Worm (Caenorhabditis elegans): ENCODE results near the gene C49F5.7.

Gene C49F5.7

ce11 chrX:11965163-11965562, 29.4 kb upstream of the C49F5.7 start:
- TF ChIP-seq ceh-32 (tag; optimal IDR thresholded peaks at IDR 0.05; ENCODE audit: poor library complexity) (no peak), hlh-30 (tag; optimal IDR thresholded peaks at IDR 0.05; ENCODE audit: insufficient read depth) (peak; percentile 40), lim-7 (GFP tag; IDR thresholded peaks at IDR 0.05) (no peak), D1046.2 (GFP tag; IDR thresholded peaks at IDR 0.05) (no peak), mdl-1 (tag; optimal IDR thresholded peaks at IDR 0.05) (no peak), skn-1 (tag; optimal IDR thresholded peaks at IDR 0.05) (no peak), nhr-102 (tag; optimal IDR thresholded peaks at IDR 0.05) (no peak)

ce11 chrX:11965663-11966304, 28.8 kb upstream of the C49F5.7 start, which contains the start of gene sams-1:
Gene sams-1 (plus strand): TSS chrX:11965962.
- TF ChIP-seq mxl-3 (GFP tag; optimal IDR thresholded peaks at IDR 0.05) (peak; percentile 58), nhr-48 (tag; optimal IDR thresholded peaks at IDR 0.05) (peak; percentile 4), pqm-1 (tag; optimal IDR thresholded peaks at IDR 0.05) (peak; percentile 14), dmd-6 (GFP tag; IDR thresholded peaks at IDR 0.05) (peak; percentile 56), zip-2 (tag; optimal IDR thresholded peaks at IDR 0.05) (no peak), sdz-12 (GFP tag; optimal IDR thresholded peaks at IDR 0.05) (no peak), aha-1 (tag) (peak; percentile 58), dve-1 (tag; optimal IDR thresholded peaks at IDR 0.05; ENCODE audit: insufficient read depth) (peak; percentile 54), nhr-28 (tag; optimal IDR thresholded peaks at IDR 0.05) (peak; percentile 60), ceh-44 (GFP tag; IDR thresholded peaks at IDR 0.05) (no peak), vab-7 (GFP tag; IDR thresholded peaks at IDR 0.05) (no peak), ceh-32 (tag; optimal IDR thresholded peaks at IDR 0.05; ENCODE audit: poor library complexity) (no peak), hlh-11 (tag; optimal IDR thresholded peaks at IDR 0.05) (peak; percentile 55), php-3 (GFP tag; IDR thresholded peaks at IDR 0.05) (0 out of 2 replicates have a peak, but pooled peaks have one; percentile 18), nhr-102 (tag; optimal IDR thresholded peaks at IDR 0.05) (no peak), ama-1 (optimal IDR thresholded peaks at IDR 0.05) (peak; percentile 85), arid-1 (GFP tag; conservative IDR thresholded peaks at IDR 0.05) (no peak), zfp-3 (GFP tag; conservative IDR thresholded peaks at IDR 0.05) (no peak), Y48G9A.11 (GFP tag; IDR thresholded peaks at IDR 0.05) (no peak), lin-13 (GFP tag; optimal IDR thresholded peaks at IDR 0.05) (no peak), pha-4 (GFP tag; IDR thresholded peaks at IDR 0.05) (no peak), pha-4 (tag; optimal IDR thresholded peaks at IDR 0.05) (no peak)

DNA sequence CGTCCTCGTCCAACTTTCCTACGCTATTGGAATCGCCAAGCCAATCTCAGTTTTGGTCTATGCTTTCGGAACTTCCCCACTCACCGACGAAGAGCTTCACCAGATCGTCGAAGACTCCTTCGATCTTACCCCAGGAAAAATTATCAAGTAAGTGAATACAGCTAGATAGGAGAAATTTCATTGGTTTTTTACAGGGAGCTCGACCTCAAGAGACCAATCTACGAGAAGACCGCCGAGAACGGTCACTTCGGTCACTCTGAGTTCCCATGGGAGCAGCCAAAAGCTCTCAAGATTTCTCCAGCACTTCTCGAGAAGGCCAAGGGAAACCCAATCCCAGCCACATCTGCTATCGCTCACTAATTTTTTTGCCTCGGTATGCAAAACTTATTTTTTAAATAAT, 27.6 kb upstream of the C49F5.7 start:
- TF ChIP-seq spr-1 (tag; optimal IDR thresholded peaks at IDR 0.05) (no peak), dpl-1 (GFP tag; optimal IDR thresholded peaks at IDR 0.05) (no peak), ama-1 (optimal IDR thresholded peaks at IDR 0.05) (peak; percentile 57), ceh-44 (GFP tag; IDR thresholded peaks at IDR 0.05) (no peak), lim-7 (GFP tag; IDR thresholded peaks at IDR 0.05) (no peak), jun-1 (tag; optimal IDR thresholded peaks at IDR 0.05) (no peak), aha-1 (tag) (peak; percentile 96), ceh-20 (GFP tag; IDR thresholded peaks at IDR 0.05) (no peak)

DNA sequence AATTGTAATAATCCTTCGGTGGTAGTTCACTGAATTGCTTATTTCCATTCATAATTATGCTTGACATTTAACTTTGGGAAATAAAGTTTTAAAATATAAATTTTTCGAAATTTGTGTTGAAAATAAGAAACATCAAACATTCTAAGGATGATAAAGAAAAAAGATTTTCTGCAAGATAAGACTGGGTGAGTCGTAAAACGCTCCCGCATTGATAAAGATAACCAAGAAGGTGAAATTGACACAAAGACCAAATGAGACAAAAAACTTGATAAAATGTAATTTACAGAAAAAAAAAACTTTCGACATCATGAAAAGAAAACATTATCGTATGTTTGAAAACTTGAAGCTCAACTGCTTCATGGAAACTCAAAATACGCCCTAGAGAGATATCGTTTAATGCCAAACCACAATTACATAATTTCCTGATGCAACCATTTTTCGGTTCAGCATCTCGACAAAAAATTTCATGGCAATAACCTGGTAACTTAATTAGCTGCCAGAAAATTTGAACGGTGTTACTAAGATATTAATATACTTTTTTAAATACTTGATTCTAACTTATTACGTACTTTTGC, 26.5 kb upstream of the C49F5.7 start:
- TF ChIP-seq lin-38 (GFP tag; IDR thresholded peaks at IDR 0.05) (0 out of 2 replicates have a peak, but pooled peaks have one; percentile 29), ama-1 (optimal IDR thresholded peaks at IDR 0.05) (peak; percentile 15), mep-1 (tag; optimal IDR thresholded peaks at IDR 0.05) (peak; percentile 21), F37D6.2 (tag; optimal IDR thresholded peaks at IDR 0.05) (no peak), zfp-3 (GFP tag; conservative IDR thresholded peaks at IDR 0.05) (peak; percentile 84), duxl-1 (tag; optimal IDR thresholded peaks at IDR 0.05; ENCODE audit: poor library complexity) (peak; percentile 12), dve-1 (tag; optimal IDR thresholded peaks at IDR 0.05; ENCODE audit: insufficient read depth) (peak; percentile 81), tag-97 (GFP tag; IDR thresholded peaks at IDR 0.05) (no peak), tra-1 (GFP tag; IDR thresholded peaks at IDR 0.05) (peak; percentile 61), pqm-1 (tag; optimal IDR thresholded peaks at IDR 0.05) (peak; percentile 78), nhr-42 (GFP tag; IDR thresholded peaks at IDR 0.05) (peak; percentile 31; the same call in 1 of the 2 replicates), daf-19 (GFP tag; conservative IDR thresholded peaks at IDR 0.05) (no peak), ztf-11 (tag; optimal IDR thresholded peaks at IDR 0.05) (no peak), php-3 (GFP tag; IDR thresholded peaks at IDR 0.05) (peak; percentile 83), nhr-48 (tag; optimal IDR thresholded peaks at IDR 0.05) (peak; percentile 7), hlh-11 (tag; optimal IDR thresholded peaks at IDR 0.05) (peak; percentile 56), daf-16 (GFP tag; optimal IDR thresholded peaks at IDR 0.05) (no peak), daf-16 (tag; optimal IDR thresholded peaks at IDR 0.05) (peak; percentile 80), aha-1 (tag) (peak; percentile 46), lsy-2 (tag; optimal IDR thresholded peaks at IDR 0.05) (peak in 1 of 2 experiments; percentile 20), Y48G9A.11 (GFP tag; IDR thresholded peaks at IDR 0.05) (0 out of 2 replicates have a peak, but pooled peaks have one; percentile 43), arid-1 (GFP tag; conservative IDR thresholded peaks at IDR 0.05) (no peak)
